Fruit fly (Drosophila melanogaster): ENCODE measurements around the gene slow.

- TF ChIP-seq CTCF (optimal IDR thresholded peaks at IDR 0.05) = no peak
- TF ChIP-seq CG8478 (optimal IDR thresholded peaks at IDR 0.05) = no peak
These were observed 26.5 kb upstream of the slow start for dm6 chr3L:4357705-4358131.
